Worm (Caenorhabditis elegans) whole organism, mixed stage, embryonic: ENCODE results near the gene idpp-11.

Experiments
- ces-1 ChIP-seq: fragments of 150-350 bp; optimal IDR thresholded peaks from 2 replicates; lab custom pipeline; 2014; ENCODE audit warnings: missing biosample characterization, missing genetic modification reagents, missing genetic modification characterization
- mep-1 ChIP-seq: fragments of 150-350 bp; optimal IDR thresholded peaks from 2 replicates; lab custom pipeline; 2017; ENCODE audit warnings: missing biosample characterization, missing genetic modification reagents, missing genetic modification characterization, inconsistent platforms
- nhr-237 ChIP-seq: fragments of 150-350 bp; optimal IDR thresholded peaks from 2 replicates; lab custom pipeline; 2014; ENCODE audit warnings: missing biosample characterization, missing genetic modification characterization
- nhr-28 ChIP-seq: fragments of 150-350 bp; optimal IDR thresholded peaks from 2 replicates; lab custom pipeline; 2014; ENCODE audit warnings: missing biosample characterization, missing genetic modification characterization
- pha-4 ChIP-seq: fragments of 150-350 bp; optimal IDR thresholded peaks from 2 replicates; lab custom pipeline; 2018; ENCODE audit warnings: missing biosample characterization, missing genetic modification reagents, missing genetic modification characterization
- snpc-4 ChIP-seq: fragments of 150-350 bp; optimal IDR thresholded peaks from 2 replicates; lab custom pipeline; 2014; ENCODE audit warnings: missing biosample characterization, missing genetic modification characterization

ce11 chrX:7866493-7866892 is 24.2 kb downstream of the idpp-11 start:
- no peak for TF ChIP-seq mep-1 (tag; lab: Kevin White, UChicago)
- no peak for TF ChIP-seq ces-1 (GFP tag; lab: Kevin White, UChicago)
- TF ChIP-seq nhr-237 (tag; lab: Kevin White, UChicago): no peak
- TF ChIP-seq nhr-28 (tag; lab: Kevin White, UChicago): no peak
- no peak for TF ChIP-seq pha-4 (tag; lab: Kevin White, UChicago)
- no peak for TF ChIP-seq snpc-4 (tag; lab: Kevin White, UChicago)
